Worm (Caenorhabditis elegans): Measurements from ENCODE around the gene D1022.4.
A peak's percentile ranks its signal among the peaks of the same experiment; 100 is the strongest.

Gene D1022.4

DNA sequence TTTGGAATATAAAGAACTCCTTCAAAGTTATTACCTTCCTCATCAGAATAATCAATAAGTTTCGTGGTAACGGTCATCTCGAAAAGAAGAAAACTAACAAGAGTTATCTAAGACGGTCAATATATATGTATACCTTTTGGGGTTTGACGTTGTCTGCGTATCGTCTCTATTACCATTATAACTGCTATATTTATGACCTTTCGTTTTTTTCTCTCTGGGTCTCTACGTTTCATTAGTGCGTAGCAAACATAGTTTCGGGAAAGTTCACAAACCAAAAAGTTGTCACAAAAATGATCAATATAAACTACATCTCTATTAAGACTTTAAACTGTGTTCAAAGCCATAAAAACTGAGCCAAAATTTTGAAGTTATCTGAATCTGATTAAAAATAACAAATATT, at the start of gene D1022.4:
Gene D1022.4, minus strand, starts transcription at position 83 of the 400 bp plus-strand sequence.
- no peak for TF ChIP-seq klf-2 (GFP tag; conservative IDR thresholded peaks at IDR 0.05)

DNA sequence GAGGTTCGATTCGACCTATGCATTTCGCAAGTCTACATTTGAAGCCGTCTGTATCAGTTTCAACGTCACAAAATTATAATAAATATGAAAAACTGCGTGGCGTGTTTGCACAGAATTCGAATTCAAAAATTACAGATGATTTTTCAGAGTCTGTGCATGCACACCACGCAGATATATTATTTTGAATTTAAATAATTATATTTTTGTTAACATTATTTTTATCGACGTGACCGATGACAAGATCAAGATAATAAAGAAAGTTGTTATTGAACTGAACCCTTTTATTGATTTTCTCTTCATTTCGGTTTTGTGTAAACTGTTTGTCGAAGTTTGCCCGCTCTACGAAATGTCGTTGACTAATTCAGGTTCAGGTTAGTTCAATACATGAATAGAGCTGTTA, 47.9 kb upstream of the D1022.4 start, which contains the start of gene C28F5.1:
Gene C28F5.1, plus strand, starts transcription at position 301 of the 400 bp plus-strand sequence.
- TF ChIP-seq klf-2 (GFP tag; conservative IDR thresholded peaks at IDR 0.05) (no peak), ztf-29 (GFP tag; IDR thresholded peaks at IDR 0.05) (no peak)

DNA sequence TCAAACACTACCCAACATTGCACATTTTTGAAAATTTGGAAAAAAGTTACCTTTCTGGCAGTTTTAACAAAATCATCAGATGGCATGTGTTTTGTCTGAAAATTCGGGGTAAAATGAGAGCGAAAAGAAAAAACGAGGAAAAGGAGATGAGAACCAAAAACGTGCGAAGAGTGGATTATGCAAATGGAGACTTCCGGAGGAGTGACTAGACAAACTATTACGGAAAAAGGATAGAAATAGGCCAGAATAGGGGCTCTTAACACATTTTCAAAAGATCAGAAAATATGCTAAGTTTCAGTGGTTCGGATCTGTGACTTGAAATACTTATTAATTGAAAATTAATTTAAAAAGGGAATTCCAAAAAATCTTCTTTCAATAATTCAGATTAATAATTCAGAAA, 42.3 kb upstream of the D1022.4 start, which contains the start of gene srab-14:
Gene srab-14, minus strand, starts transcription at position 101 of the 400 bp plus-strand sequence.
- no peak for TF ChIP-seq ztf-29 (GFP tag; IDR thresholded peaks at IDR 0.05)
- no peak for TF ChIP-seq tab-1 (GFP tag; IDR thresholded peaks at IDR 0.05)
- no peak for TF ChIP-seq T22C8.4 (GFP tag; IDR thresholded peaks at IDR 0.05)
- no peak for TF ChIP-seq ref-1 (GFP tag; conservative IDR thresholded peaks at IDR 0.05)
- no peak for TF ChIP-seq klf-2 (GFP tag; conservative IDR thresholded peaks at IDR 0.05)
- no peak for TF ChIP-seq cog-1 (tag; optimal IDR thresholded peaks at IDR 0.05)
- no peak for TF ChIP-seq ztf-23 (GFP tag; IDR thresholded peaks at IDR 0.05)
- no peak for TF ChIP-seq flt-1 (GFP tag; IDR thresholded peaks at IDR 0.05)

DNA sequence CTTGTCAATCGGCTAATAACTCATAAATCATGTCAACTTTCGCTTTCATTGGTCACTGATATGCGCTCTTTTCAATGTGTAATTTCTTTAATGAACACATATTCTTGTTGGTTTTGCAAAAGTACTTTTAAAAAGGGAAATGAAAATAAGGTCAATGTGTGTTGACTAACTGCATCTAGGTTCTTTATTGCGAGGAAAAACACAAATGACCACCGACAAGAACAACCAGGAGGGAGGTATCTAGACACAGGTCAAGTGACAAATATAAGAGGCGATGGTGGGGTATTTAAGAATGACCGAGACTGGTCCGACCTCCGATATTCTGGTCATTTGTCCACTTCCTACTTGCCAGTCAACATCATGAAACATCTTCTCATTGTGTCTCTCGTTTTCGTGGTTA, 39.0 kb upstream of the D1022.4 start, which contains the start of gene spi-1:
Gene spi-1, plus strand, starts transcription at position 178 of the 400 bp plus-strand sequence.
- TF ChIP-seq klf-2 (GFP tag; conservative IDR thresholded peaks at IDR 0.05) (no peak), ztf-23 (GFP tag; IDR thresholded peaks at IDR 0.05) (no peak), ref-1 (GFP tag; conservative IDR thresholded peaks at IDR 0.05) (no peak), tab-1 (GFP tag; IDR thresholded peaks at IDR 0.05) (no peak), ztf-29 (GFP tag; IDR thresholded peaks at IDR 0.05) (no peak), T22C8.4 (GFP tag; IDR thresholded peaks at IDR 0.05) (no peak), cog-1 (tag; optimal IDR thresholded peaks at IDR 0.05) (no peak), flt-1 (GFP tag; IDR thresholded peaks at IDR 0.05) (no peak), med-1 (GFP tag; optimal IDR thresholded peaks at IDR 0.05; ENCODE audit: insufficient read depth) (no peak)

DNA sequence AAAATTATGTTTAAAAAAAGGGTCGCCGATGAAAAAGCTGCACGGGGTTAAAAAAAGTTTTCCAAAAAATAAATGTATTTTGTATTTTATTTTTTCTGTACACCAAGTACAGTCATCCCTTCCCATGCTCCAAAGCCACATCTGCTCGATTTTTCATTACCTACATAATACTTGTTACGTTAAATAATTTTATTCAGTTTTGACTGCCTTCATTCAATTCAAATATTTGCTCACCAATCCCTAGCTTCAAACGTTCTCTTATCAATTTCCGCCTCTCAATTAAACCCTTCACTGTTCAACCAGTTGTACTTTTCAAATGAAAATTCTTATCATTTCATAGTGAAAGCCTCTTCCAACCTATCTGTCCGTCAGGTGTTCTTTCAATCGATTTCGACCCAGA, 37.1 kb upstream of the D1022.4 start, which contains the start of gene R10H1.1:
Gene R10H1.1, plus strand, starts transcription at position 301 of the 400 bp plus-strand sequence.
- no peak for TF ChIP-seq ztf-29 (GFP tag; IDR thresholded peaks at IDR 0.05)
- no peak for TF ChIP-seq klf-2 (GFP tag; conservative IDR thresholded peaks at IDR 0.05)
- no peak for TF ChIP-seq cog-1 (tag; optimal IDR thresholded peaks at IDR 0.05)
- TF ChIP-seq flt-1 (GFP tag; IDR thresholded peaks at IDR 0.05): no peak
- no peak for TF ChIP-seq tab-1 (GFP tag; IDR thresholded peaks at IDR 0.05)
- no peak for TF ChIP-seq med-1 (GFP tag; optimal IDR thresholded peaks at IDR 0.05; ENCODE audit: insufficient read depth)
- no peak for TF ChIP-seq T22C8.4 (GFP tag; IDR thresholded peaks at IDR 0.05)
- no peak for TF ChIP-seq ztf-23 (GFP tag; IDR thresholded peaks at IDR 0.05)
- no peak for TF ChIP-seq ref-1 (GFP tag; conservative IDR thresholded peaks at IDR 0.05)

DNA sequence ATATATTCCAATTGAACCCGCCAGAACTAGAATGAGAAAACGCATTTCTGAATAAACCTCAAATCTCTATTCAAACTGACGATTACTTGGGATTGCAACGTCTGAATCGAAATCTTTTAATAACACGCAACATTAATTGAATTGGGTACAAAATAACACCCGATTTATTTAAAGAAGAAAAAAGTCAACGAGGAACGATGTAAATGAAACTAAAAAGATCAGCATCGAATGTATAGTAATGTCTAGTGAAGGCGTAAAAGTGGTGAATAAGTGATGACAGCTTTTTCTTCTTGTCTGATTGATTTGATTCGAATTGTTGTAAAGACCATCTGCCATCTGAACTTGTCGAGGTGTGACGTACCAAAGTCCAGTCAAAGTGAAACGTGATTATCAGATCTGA, 36.5 kb upstream of the D1022.4 start, which contains the start of gene nas-23:
Gene nas-23, minus strand, starts transcription at position 101 of the 400 bp plus-strand sequence.
- TF ChIP-seq tab-1 (GFP tag; IDR thresholded peaks at IDR 0.05): no peak
- no peak for TF ChIP-seq flt-1 (GFP tag; IDR thresholded peaks at IDR 0.05)
- TF ChIP-seq cog-1 (tag; optimal IDR thresholded peaks at IDR 0.05): no peak
- TF ChIP-seq ref-1 (GFP tag; conservative IDR thresholded peaks at IDR 0.05): no peak
- TF ChIP-seq klf-2 (GFP tag; conservative IDR thresholded peaks at IDR 0.05): no peak
- TF ChIP-seq ztf-29 (GFP tag; IDR thresholded peaks at IDR 0.05): no peak
- no peak for TF ChIP-seq T22C8.4 (GFP tag; IDR thresholded peaks at IDR 0.05)
- no peak for TF ChIP-seq med-1 (GFP tag; optimal IDR thresholded peaks at IDR 0.05; ENCODE audit: insufficient read depth)
- TF ChIP-seq ztf-23 (GFP tag; IDR thresholded peaks at IDR 0.05): no peak

DNA sequence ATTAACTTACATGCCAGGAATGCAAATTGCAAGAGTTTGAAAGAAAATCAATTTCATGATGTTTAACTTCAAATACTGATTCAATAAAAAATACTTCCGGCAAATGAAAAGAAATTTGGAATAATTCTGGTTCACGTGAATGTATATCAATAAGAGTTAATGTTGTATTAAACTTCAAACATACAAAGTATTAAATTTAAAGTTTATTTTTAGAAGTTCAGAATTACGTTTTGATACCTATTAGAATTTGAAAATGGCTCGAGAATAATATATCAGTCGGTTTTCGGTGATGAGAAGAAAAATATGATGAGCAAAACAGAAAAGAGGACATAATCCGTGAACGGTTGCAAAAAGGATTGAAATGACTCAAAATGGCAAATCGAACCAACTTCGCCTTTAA, 32.5 kb upstream of the D1022.4 start, which contains the start of gene D1022.9:
Gene D1022.9, minus strand, starts transcription at position 101 of the 400 bp plus-strand sequence.
- TF ChIP-seq T22C8.4 (GFP tag; IDR thresholded peaks at IDR 0.05) (no peak), flt-1 (GFP tag; IDR thresholded peaks at IDR 0.05) (no peak), tab-1 (GFP tag; IDR thresholded peaks at IDR 0.05) (no peak), klf-2 (GFP tag; conservative IDR thresholded peaks at IDR 0.05) (no peak), med-1 (GFP tag; optimal IDR thresholded peaks at IDR 0.05; ENCODE audit: insufficient read depth) (no peak), ztf-23 (GFP tag; IDR thresholded peaks at IDR 0.05) (no peak), cog-1 (tag; optimal IDR thresholded peaks at IDR 0.05) (no peak)

DNA sequence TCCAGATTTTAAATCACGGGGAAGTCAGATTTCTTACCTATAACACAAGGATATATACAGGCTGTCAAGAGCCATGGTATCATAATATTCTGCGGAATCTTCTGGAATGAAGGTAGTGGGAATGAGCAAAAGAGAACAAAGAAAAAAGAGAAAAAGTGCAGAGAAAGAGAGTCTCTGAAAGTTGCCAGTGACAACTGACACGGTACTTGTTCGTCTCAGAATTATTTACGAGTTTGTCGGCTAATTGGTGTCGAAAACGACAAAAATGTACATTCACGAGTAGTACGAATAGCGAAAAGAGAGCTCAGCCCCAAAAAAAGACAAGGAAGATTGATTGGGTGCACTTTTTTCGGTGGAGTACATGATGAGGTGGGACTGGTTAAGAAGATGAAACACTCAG, 25.9 kb upstream of the D1022.4 start, which contains the start of gene cah-2:
Gene cah-2, minus strand, starts transcription at position 101 of the 400 bp plus-strand sequence.
- TF ChIP-seq cog-1 (tag; optimal IDR thresholded peaks at IDR 0.05): no peak

DNA sequence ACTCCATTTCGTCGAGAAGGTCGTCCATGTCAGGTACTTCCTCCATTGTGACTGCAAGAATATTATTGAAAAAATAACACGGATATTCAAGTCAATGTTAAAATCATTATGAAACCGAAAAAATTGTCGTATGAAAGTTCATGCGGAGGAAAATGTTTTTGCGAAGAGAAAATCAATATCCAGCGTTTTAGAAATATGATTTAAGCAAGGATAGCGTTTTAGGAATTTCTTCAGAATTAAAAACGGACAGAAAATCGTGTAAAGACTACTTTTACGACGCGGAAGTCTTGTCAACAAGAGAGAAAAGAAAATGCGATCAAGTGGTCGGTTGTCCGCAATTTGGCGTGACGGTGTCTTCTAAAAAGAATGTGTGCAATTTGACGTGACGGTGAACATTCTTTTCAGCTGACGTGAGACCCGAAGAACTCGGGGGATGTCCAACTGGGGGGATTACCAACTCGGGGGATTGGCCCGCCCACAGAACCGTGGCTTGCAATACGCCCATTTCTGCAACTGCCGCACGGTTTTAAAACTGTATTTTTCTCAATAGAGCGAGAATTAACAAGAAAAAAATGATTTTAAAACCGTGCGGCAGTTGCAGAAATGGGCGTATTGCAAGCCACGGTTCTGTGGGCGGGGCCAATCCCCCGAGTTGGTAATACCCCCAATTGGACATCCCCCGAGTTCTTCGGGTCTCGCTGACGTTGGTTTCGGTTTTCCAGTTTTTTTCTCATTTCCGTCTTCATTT, 21.6 kb upstream of the D1022.4 start, which contains the start of the genes aka-1 and ubc-6:
Gene aka-1, minus strand, starts transcription at position 51 of the 748 bp plus-strand sequence.
Gene ubc-6, plus strand, starts transcription at position 701 of the 748 bp plus-strand sequence.
- peak; percentile 45 for TF ChIP-seq cog-1 (tag; optimal IDR thresholded peaks at IDR 0.05)
- TF ChIP-seq T22C8.4 (GFP tag; IDR thresholded peaks at IDR 0.05): peak; percentile 64
- TF ChIP-seq med-1 (GFP tag; optimal IDR thresholded peaks at IDR 0.05; ENCODE audit: insufficient read depth): no peak
- no peak; the same call in 1 of the 2 replicates for TF ChIP-seq ztf-29 (GFP tag; IDR thresholded peaks at IDR 0.05)
- TF ChIP-seq flt-1 (GFP tag; IDR thresholded peaks at IDR 0.05): peak; percentile 74
- TF ChIP-seq klf-2 (GFP tag; conservative IDR thresholded peaks at IDR 0.05): peak; percentile 66
- TF ChIP-seq ref-1 (GFP tag; conservative IDR thresholded peaks at IDR 0.05): 0 out of 2 replicates have a peak, but pooled peaks have one; percentile 33
- TF ChIP-seq ztf-23 (GFP tag; IDR thresholded peaks at IDR 0.05): peak; percentile 80
- TF ChIP-seq tab-1 (GFP tag; IDR thresholded peaks at IDR 0.05): peak; percentile 78; the same call in 1 of the 2 replicates

DNA sequence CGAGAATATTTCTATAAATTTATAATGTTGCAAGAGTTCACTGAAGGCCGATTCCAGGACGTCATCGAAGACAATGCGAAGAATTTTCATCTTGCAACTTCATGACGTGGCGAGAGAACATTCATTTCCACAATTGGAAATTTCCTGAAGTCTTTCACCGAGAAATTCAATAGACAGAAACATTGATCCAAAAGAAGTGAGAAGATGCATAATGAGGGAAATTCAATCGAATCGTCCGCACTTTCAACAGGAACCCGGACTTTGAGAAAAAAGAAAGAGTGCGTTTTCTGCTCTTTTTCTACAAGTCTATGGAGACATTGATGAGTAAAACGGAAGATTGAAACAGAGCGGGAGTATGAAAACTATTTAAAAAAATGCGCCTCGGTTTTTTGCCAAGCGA, 12.2 kb upstream of the D1022.4 start:
- no peak for TF ChIP-seq ref-1 (GFP tag; conservative IDR thresholded peaks at IDR 0.05)
- TF ChIP-seq tab-1 (GFP tag; IDR thresholded peaks at IDR 0.05): no peak
- no peak for TF ChIP-seq med-1 (GFP tag; optimal IDR thresholded peaks at IDR 0.05; ENCODE audit: insufficient read depth)
- TF ChIP-seq klf-2 (GFP tag; conservative IDR thresholded peaks at IDR 0.05): no peak
- TF ChIP-seq flt-1 (GFP tag; IDR thresholded peaks at IDR 0.05): no peak
